Worm (Caenorhabditis elegans) whole organism, young adult: ENCODE measurements around the gene srw-21.

ENCODE experiments used
- F57A8.1 ChIP-seq: fragments of 200-800 bp; sonication (Bioruptor generic); optimal IDR thresholded peaks from 2 replicates; lab custom pipeline; 2018; ENCODE audit warnings: mild to moderate bottlenecking, missing genetic modification characterization, moderate library complexity, missing compliant biosample characterization
- T07F8.4 ChIP-seq: sonication (generic microtip); optimal IDR thresholded peaks from 2 replicates; lab custom pipeline; 2016; ENCODE audit warnings: mild to moderate bottlenecking, missing genetic modification characterization, moderate library complexity, missing compliant biosample characterization
- ama-1 ChIP-seq, 3 experiments: fragments of 150-350 bp in 1 of 3; sonication (generic microtip) in 2 of 3; optimal IDR thresholded peaks; 2 replicates each; lab custom pipeline; 2014 to 2018; ENCODE audit warnings: missing biosample characterization in 2 of 3, missing genetic modification characterization in 2 of 3, missing genetic modification reagents in 2 of 3
- athp-1 ChIP-seq: sonication (generic microtip); optimal IDR thresholded peaks from 2 replicates; lab custom pipeline; 2017; ENCODE audit warnings: mild to moderate bottlenecking, missing genetic modification characterization, missing compliant biosample characterization
- cebp-2 ChIP-seq: fragments of 200-800 bp; sonication (Bioruptor generic); IDR thresholded peaks from 2 replicates; pipeline ENCODE4 v1.3.6; 2022; ENCODE audit warnings: missing genetic modification characterization, missing compliant biosample characterization
- chd-7 ChIP-seq: sonication (generic microtip); optimal IDR thresholded peaks from 2 replicates; lab custom pipeline; 2016; ENCODE audit warnings: mild to moderate bottlenecking, missing genetic modification characterization, moderate library complexity, missing compliant biosample characterization
- ekl-4 ChIP-seq: fragments of 200-800 bp; sonication (Bioruptor generic); IDR thresholded peaks from 2 replicates; pipeline ENCODE4 v1.3.6; 2022; ENCODE audit warnings: missing genetic modification reagents, missing genetic modification characterization, missing compliant biosample characterization
- lin-35 ChIP-seq, 3 experiments: fragments of 150-350 bp in 2 of 3; sonication (generic microtip) in 1 of 3; optimal IDR thresholded peaks; 2 replicates each; lab custom pipeline; 2014 to 2018; ENCODE audit warnings: missing biosample characterization in 3 of 3, missing genetic modification characterization in 3 of 3, missing genetic modification reagents in 3 of 3
- ztf-22 ChIP-seq: fragments of 200-800 bp; sonication (Bioruptor generic); optimal IDR thresholded peaks from 2 replicates; lab custom pipeline; 2018; ENCODE audit warnings: mild to moderate bottlenecking, missing genetic modification characterization, moderate library complexity, missing compliant biosample characterization
- ztf-26 ChIP-seq: sonication (generic microtip); optimal IDR thresholded peaks from 2 replicates; lab custom pipeline; 2017; ENCODE audit warnings: missing genetic modification characterization, missing compliant biosample characterization

DNA sequence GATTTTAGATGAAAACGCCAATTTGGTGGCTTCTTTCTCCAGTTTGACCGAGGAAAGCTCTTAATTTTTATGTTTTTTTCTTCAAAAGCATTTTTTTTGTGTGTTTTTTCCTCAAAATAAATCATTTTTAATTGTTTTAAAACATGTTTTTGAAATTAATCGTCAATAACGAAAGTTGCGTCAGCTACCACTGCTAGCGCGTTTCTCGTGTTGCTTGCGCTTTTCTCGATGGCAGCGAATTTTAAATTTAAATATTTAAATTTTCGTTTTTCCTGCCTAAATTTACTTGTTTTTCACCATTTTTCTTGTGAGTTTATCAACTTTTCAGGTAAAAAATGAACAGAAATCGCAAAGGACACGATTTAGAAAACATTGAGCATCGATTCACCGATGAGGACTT is 50.1 kb downstream of the srw-21 start, which contains the start of gene prde-1:
- no peak for TF ChIP-seq lin-35 (GFP tag; optimal IDR thresholded peaks at IDR 0.05; lab: Kevin White, UChicago)
- TF ChIP-seq chd-7 (tag; lab: Kevin White, UChicago): no peak
- no peak for TF ChIP-seq ekl-4 (GFP tag; lab: Robert Waterston, UW)
- TF ChIP-seq ama-1 (optimal IDR thresholded peaks at IDR 0.05; lab: Kevin White, UChicago): no peak
- TF ChIP-seq ama-1 (GFP tag; optimal IDR thresholded peaks at IDR 0.05; lab: Kevin White, UChicago): no peak
- no peak for TF ChIP-seq athp-1 (tag; lab: Kevin White, UChicago)
- TF ChIP-seq cebp-2 (GFP tag; lab: Robert Waterston, UW): no peak
- TF ChIP-seq T07F8.4: no peak
- TF ChIP-seq F57A8.1 (GFP tag; lab: Kevin White, UChicago): no peak
- TF ChIP-seq ztf-26 (tag; lab: Kevin White, UChicago): no peak
- no peak for TF ChIP-seq ztf-22 (GFP tag; lab: Kevin White, UChicago)
